Worm (Caenorhabditis elegans) whole organism, early embryonic: Measurements from ENCODE around the gene F25E5.5.

Experiments used
- B0310.2 ChIP-seq: sonication (generic microtip); optimal IDR thresholded peaks from 2 replicates; lab custom pipeline; 2016; ENCODE audit warnings: mild to moderate bottlenecking, missing genetic modification characterization, missing compliant biosample characterization
- F13C5.2 ChIP-seq: sonication (generic microtip); optimal IDR thresholded peaks from 2 replicates; lab custom pipeline; 2017; ENCODE audit warnings: mild to moderate bottlenecking, missing genetic modification characterization, inconsistent platforms, missing compliant biosample characterization
- aly-1 ChIP-seq: sonication (generic microtip); optimal IDR thresholded peaks from 2 replicates; lab custom pipeline; 2016; ENCODE audit warnings: missing genetic modification characterization, missing compliant biosample characterization
- ama-1 ChIP-seq: fragments of 150-350 bp; optimal IDR thresholded peaks from 2 replicates; lab custom pipeline; 2014
- ceh-13 ChIP-seq: fragments of 200-800 bp; sonication (Bioruptor generic); optimal IDR thresholded peaks from 2 replicates; lab custom pipeline; 2018; ENCODE audit warnings: mild to moderate bottlenecking, missing genetic modification characterization, missing compliant biosample characterization
- ceh-36 ChIP-seq: sonication (generic microtip); optimal IDR thresholded peaks from 2 replicates; lab custom pipeline; 2016; ENCODE audit warnings: missing genetic modification characterization, inconsistent platforms, missing compliant biosample characterization
- ets-7 ChIP-seq: sonication (generic microtip); optimal IDR thresholded peaks from 2 replicates; lab custom pipeline; 2016; ENCODE audit warnings: missing genotype, missing genetic modification characterization, missing compliant biosample characterization
- flt-1 ChIP-seq: fragments of 200-800 bp; sonication (Bioruptor generic); IDR thresholded peaks from 2 replicates; pipeline ENCODE4 v1.3.6; 2022; ENCODE audit warnings: missing genetic modification characterization, missing compliant biosample characterization
- hmbx-1 ChIP-seq: sonication (generic microtip); optimal IDR thresholded peaks from 2 replicates; lab custom pipeline; 2016; ENCODE audit warnings: mild to moderate bottlenecking, missing genetic modification characterization, missing compliant biosample characterization
- hmg-4 ChIP-seq: fragments of 200-800 bp; sonication (Bioruptor generic); optimal IDR thresholded peaks from 2 replicates; lab custom pipeline; 2018; ENCODE audit warnings: mild to moderate bottlenecking, missing genetic modification characterization, missing compliant biosample characterization
- hnd-1 ChIP-seq: sonication (generic microtip); optimal IDR thresholded peaks from 2 replicates; lab custom pipeline; 2016; ENCODE audit warnings: missing genetic modification characterization, missing compliant biosample characterization
- pes-1 ChIP-seq: fragments of 200-800 bp; sonication (Bioruptor generic); IDR thresholded peaks from 2 replicates; pipeline ENCODE4 v1.3.6; 2022; ENCODE audit warnings: missing genetic modification reagents, missing genetic modification characterization, missing compliant biosample characterization
- scrt-1 ChIP-seq: fragments of 200-800 bp; sonication (Bioruptor generic); IDR thresholded peaks from 2 replicates; pipeline ENCODE4 v1.3.6; 2022; ENCODE audit warnings: missing genetic modification characterization, missing compliant biosample characterization
- sea-1 ChIP-seq: fragments of 200-800 bp; sonication (Bioruptor generic); conservative IDR thresholded peaks from 2 replicates; pipeline ENCODE4 v1.3.6; 2022; ENCODE audit warnings: missing genetic modification characterization, missing compliant biosample characterization
- tbx-11 ChIP-seq: fragments of 200-800 bp; sonication (Bioruptor generic); IDR thresholded peaks from 2 replicates; pipeline ENCODE4 v1.3.6; 2022; ENCODE audit warnings: missing genetic modification characterization, missing compliant biosample characterization
- tbx-37 ChIP-seq: fragments of 200-800 bp; sonication (Bioruptor generic); conservative IDR thresholded peaks from 2 replicates; pipeline ENCODE4 v1.3.6; 2022; ENCODE audit warnings: missing genetic modification reagents, missing genetic modification characterization, missing compliant biosample characterization
- tra-4 ChIP-seq: sonication (generic microtip); optimal IDR thresholded peaks from 2 replicates; lab custom pipeline; 2017; ENCODE audit warnings: missing genetic modification characterization, missing compliant biosample characterization

F25E5.5 gene

ce11 chrV:7446965-7447364 is at the start of gene F25E5.5:
Gene F25E5.5, plus strand, starts transcription at chrV:7447265.
- TF ChIP-seq ama-1 (lab: Kevin White, UChicago) (no peak), tra-4 (tag; lab: Kevin White, UChicago) (no peak), tbx-11 (GFP tag; lab: Robert Waterston, UW) (no peak), ets-7 (no peak), hmbx-1 (tag; lab: Kevin White, UChicago) (no peak), ceh-13 (GFP tag; lab: Kevin White, UChicago) (no peak)

ce11 chrV:7399202-7399601 is 47.9 kb upstream of the F25E5.5 start, which contains the start of gene gst-41:
Gene gst-41, minus strand, starts transcription at chrV:7399302.
- TF ChIP-seq ceh-13 (GFP tag; lab: Kevin White, UChicago) (no peak), hmg-4 (GFP tag; lab: Kevin White, UChicago) (no peak), ama-1 (lab: Kevin White, UChicago) (no peak), scrt-1 (GFP tag; lab: Robert Waterston, UW) (no peak), ceh-36 (tag; lab: Kevin White, UChicago) (no peak)

- TF ChIP-seq ceh-36 (tag; lab: Kevin White, UChicago) (no peak), pes-1 (GFP tag; lab: Robert Waterston, UW) (no peak), sea-1 (GFP tag; lab: Robert Waterston, UW) (no peak), B0310.2 (tag; lab: Kevin White, UChicago) (no peak), ceh-13 (GFP tag; lab: Kevin White, UChicago) (no peak), scrt-1 (GFP tag; lab: Robert Waterston, UW) (no peak), F13C5.2 (tag; lab: Kevin White, UChicago) (no peak), tra-4 (tag; lab: Kevin White, UChicago) (no peak), aly-1 (tag; lab: Kevin White, UChicago) (no peak), hmg-4 (GFP tag; lab: Kevin White, UChicago) (no peak), tbx-11 (GFP tag; lab: Robert Waterston, UW) (no peak)
Measured at ce11 chrV:7400095-7400494, 47.0 kb upstream of the F25E5.5 start, which contains the start of gene cnc-9. Gene cnc-9, minus strand, starts transcription at chrV:7400195.

- TF ChIP-seq tbx-37 (GFP tag; lab: Robert Waterston, UW): no peak
- no peak for TF ChIP-seq hnd-1 (tag; lab: Kevin White, UChicago)
- no peak for TF ChIP-seq tbx-11 (GFP tag; lab: Robert Waterston, UW)
- no peak for TF ChIP-seq hmg-4 (GFP tag; lab: Kevin White, UChicago)
- no peak for TF ChIP-seq ceh-36 (tag; lab: Kevin White, UChicago)
Measured at ce11 chrV:7400588-7400987, 46.5 kb upstream of the F25E5.5 start, which contains the start of gene srx-60. Gene srx-60, plus strand, starts transcription at chrV:7400888.

- TF ChIP-seq tbx-37 (GFP tag; lab: Robert Waterston, UW) (no peak), scrt-1 (GFP tag; lab: Robert Waterston, UW) (no peak), flt-1 (no peak), ama-1 (lab: Kevin White, UChicago) (no peak), tbx-11 (GFP tag; lab: Robert Waterston, UW) (no peak), hmbx-1 (tag; lab: Kevin White, UChicago) (no peak), ceh-13 (GFP tag; lab: Kevin White, UChicago) (no peak), B0310.2 (tag; lab: Kevin White, UChicago) (no peak)
Measured at ce11 chrV:7402355-7402754, 44.7 kb upstream of the F25E5.5 start, which contains the start of gene srj-13. Gene srj-13, plus strand, starts transcription at chrV:7402655.

DNA sequence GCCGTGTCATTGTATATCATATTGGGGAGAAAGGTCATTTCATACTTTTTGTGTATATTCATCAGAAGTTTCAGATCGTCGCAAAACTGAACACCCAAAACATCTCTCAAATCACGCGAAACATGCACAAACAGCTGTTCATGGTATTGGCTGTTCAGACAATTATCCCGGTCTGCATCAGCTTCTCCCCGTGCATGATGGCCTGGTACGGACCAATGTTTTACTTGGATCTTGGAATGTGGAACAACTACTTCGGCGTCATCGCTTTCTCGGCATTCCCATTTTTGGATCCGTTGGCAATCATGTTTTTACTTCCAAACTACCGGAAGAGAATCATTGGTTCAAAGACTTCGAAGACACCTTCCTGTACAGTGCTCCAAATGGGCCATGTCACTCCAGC is 43.6 kb upstream of the F25E5.5 start:
- TF ChIP-seq tbx-37 (GFP tag; lab: Robert Waterston, UW) (no peak), aly-1 (tag; lab: Kevin White, UChicago) (no peak), pes-1 (GFP tag; lab: Robert Waterston, UW) (no peak)

DNA sequence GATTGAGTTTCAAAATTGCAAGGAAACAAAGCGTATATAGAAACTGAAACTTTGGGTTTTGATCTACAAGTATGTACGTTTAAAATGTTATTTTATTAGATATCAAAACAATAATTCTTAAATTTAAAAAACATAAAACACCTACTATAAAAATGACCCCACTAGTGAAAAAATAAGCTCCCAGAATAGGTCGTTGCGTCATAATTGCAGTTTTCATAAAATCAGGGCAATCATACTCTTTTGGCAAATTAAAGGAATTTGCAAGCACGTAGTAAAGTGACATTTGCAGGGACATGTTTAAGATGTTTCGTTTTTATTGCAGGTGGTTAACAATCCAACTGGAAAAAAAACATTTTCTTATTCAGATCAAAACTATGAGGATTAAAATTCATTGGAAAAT is 38.5 kb upstream of the F25E5.5 start, which contains the start of gene srt-6:
Gene srt-6, minus strand, starts transcription at position 295 of the 400 bp plus-strand sequence.
- TF ChIP-seq F13C5.2 (tag; lab: Kevin White, UChicago) (no peak), tra-4 (tag; lab: Kevin White, UChicago) (no peak), aly-1 (tag; lab: Kevin White, UChicago) (no peak), ceh-13 (GFP tag; lab: Kevin White, UChicago) (no peak), sea-1 (GFP tag; lab: Robert Waterston, UW) (no peak), tbx-11 (GFP tag; lab: Robert Waterston, UW) (no peak), ceh-36 (tag; lab: Kevin White, UChicago) (no peak), hmg-4 (GFP tag; lab: Kevin White, UChicago) (no peak), ets-7 (no peak), flt-1 (no peak), scrt-1 (GFP tag; lab: Robert Waterston, UW) (no peak), ama-1 (lab: Kevin White, UChicago) (no peak), B0310.2 (tag; lab: Kevin White, UChicago) (no peak), pes-1 (GFP tag; lab: Robert Waterston, UW) (no peak), tbx-37 (GFP tag; lab: Robert Waterston, UW) (no peak), hmbx-1 (tag; lab: Kevin White, UChicago) (no peak)

DNA sequence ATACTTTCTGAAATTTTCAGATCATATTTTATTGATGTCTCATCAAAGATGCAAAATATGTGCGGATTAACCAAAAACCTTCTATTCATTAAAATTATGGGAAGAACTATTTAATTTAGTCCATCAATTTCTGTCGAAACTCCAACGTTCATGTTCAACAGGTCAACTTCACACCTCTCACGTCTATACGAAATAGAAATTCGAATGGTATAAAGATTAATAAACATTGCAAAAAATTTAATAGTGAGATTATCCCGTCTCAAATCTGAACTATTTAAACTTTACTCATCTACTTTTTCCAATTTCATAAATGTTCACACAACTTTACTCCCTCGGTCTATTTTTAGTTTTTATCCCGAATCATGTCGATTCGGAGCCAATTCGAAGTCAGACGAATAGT is 37.5 kb upstream of the F25E5.5 start, which contains the start of gene R13D7.2:
Gene R13D7.2, plus strand, starts transcription at position 301 of the 400 bp plus-strand sequence.
- TF ChIP-seq aly-1 (tag; lab: Kevin White, UChicago) (no peak), flt-1 (no peak), pes-1 (GFP tag; lab: Robert Waterston, UW) (no peak), tra-4 (tag; lab: Kevin White, UChicago) (no peak), ama-1 (lab: Kevin White, UChicago) (no peak), hmbx-1 (tag; lab: Kevin White, UChicago) (no peak), hmg-4 (GFP tag; lab: Kevin White, UChicago) (no peak), F13C5.2 (tag; lab: Kevin White, UChicago) (no peak), sea-1 (GFP tag; lab: Robert Waterston, UW) (no peak), ceh-36 (tag; lab: Kevin White, UChicago) (no peak), ets-7 (no peak), tbx-11 (GFP tag; lab: Robert Waterston, UW) (no peak), ceh-13 (GFP tag; lab: Kevin White, UChicago) (no peak), hnd-1 (tag; lab: Kevin White, UChicago) (no peak), B0310.2 (tag; lab: Kevin White, UChicago) (no peak), tbx-37 (GFP tag; lab: Robert Waterston, UW) (no peak), scrt-1 (GFP tag; lab: Robert Waterston, UW) (no peak)
